Worm (Caenorhabditis elegans) whole organism, young adult: ENCODE measurements around the gene nlp-67.

ENCODE experiments used
- B0035.1 ChIP-seq: sonication (generic microtip); optimal IDR thresholded peaks from 2 replicates; lab custom pipeline; 2016; ENCODE audit warnings: missing genetic modification characterization, mild to moderate bottlenecking, missing compliant biosample characterization, missing genotype, missing genetic modification reagents
- F22D6.2 ChIP-seq: sonication (generic microtip); optimal IDR thresholded peaks from 2 replicates; lab custom pipeline; 2016; ENCODE audit warnings: mild to moderate bottlenecking, missing genetic modification characterization, missing compliant biosample characterization
- K12H6.12 ChIP-seq: fragments of 200-800 bp; sonication (Bioruptor generic); optimal IDR thresholded peaks from 2 replicates; lab custom pipeline; 2018; ENCODE audit warnings: mild to moderate bottlenecking, missing genetic modification characterization, missing compliant biosample characterization
- T26A5.8 ChIP-seq: sonication (generic microtip); optimal IDR thresholded peaks from 2 replicates; lab custom pipeline; 2016; ENCODE audit warnings: missing genetic modification characterization, missing compliant biosample characterization
- Y95B8A.8 ChIP-seq: fragments of 200-800 bp; sonication (Bioruptor generic); IDR thresholded peaks from 2 replicates; pipeline ENCODE4 v1.3.6; 2022; ENCODE audit warnings: missing genetic modification reagents, missing genetic modification characterization, missing compliant biosample characterization
- atf-7 ChIP-seq: sonication (generic microtip); optimal IDR thresholded peaks from 2 replicates; lab custom pipeline; 2017; ENCODE audit warnings: mild to moderate bottlenecking, missing genetic modification characterization, missing compliant biosample characterization
- cebp-1 ChIP-seq, 2 experiments: fragments of 200-800 bp in 1 of 2; sonication (Bioruptor generic) in 1 of 2; sonication (generic microtip) in 1 of 2; IDR thresholded peaks in 1 of 2; optimal IDR thresholded peaks in 1 of 2; 2 replicates each; pipeline versions ENCODE4 v1.3.6 to Lab custom; 2017 to 2022; ENCODE audit warnings: missing compliant biosample characterization in 2 of 2, missing genetic modification characterization in 2 of 2, mild to moderate bottlenecking in 1 of 2, missing genetic modification reagents in 1 of 2, moderate library complexity in 1 of 2
- ceh-79 ChIP-seq: sonication (generic microtip); optimal IDR thresholded peaks from 2 replicates; lab custom pipeline; 2017; ENCODE audit warnings: mild to moderate bottlenecking, missing genetic modification characterization, missing compliant biosample characterization
- die-1 ChIP-seq: sonication (generic microtip); optimal IDR thresholded peaks from 2 replicates; lab custom pipeline; 2016; ENCODE audit warnings: missing genotype, mild to moderate bottlenecking, missing genetic modification characterization, missing compliant biosample characterization
- egrh-3 ChIP-seq: fragments of 200-800 bp; sonication (Bioruptor generic); IDR thresholded peaks from 2 replicates; pipeline ENCODE4 v1.3.6; 2022; ENCODE audit warnings: missing genetic modification reagents, missing genetic modification characterization, missing compliant biosample characterization
- ets-4 ChIP-seq: fragments of 200-800 bp; sonication (Bioruptor generic); optimal IDR thresholded peaks from 2 replicates; lab custom pipeline; 2018; ENCODE audit warnings: mild to moderate bottlenecking, missing genetic modification characterization, missing compliant biosample characterization
- gei-17 ChIP-seq: fragments of 200-800 bp; sonication (Bioruptor generic); optimal IDR thresholded peaks from 2 replicates; lab custom pipeline; 2018; ENCODE audit warnings: mild to moderate bottlenecking, missing genetic modification characterization, missing compliant biosample characterization
- him-1 ChIP-seq: sonication (generic microtip); optimal IDR thresholded peaks from 2 replicates; lab custom pipeline; 2016; ENCODE audit warnings: missing genotype, missing genetic modification reagents, missing genetic modification characterization, missing compliant biosample characterization
- lir-1 ChIP-seq: fragments of 200-800 bp; sonication (Bioruptor generic); conservative IDR thresholded peaks from 2 replicates; pipeline ENCODE4 v1.3.6; 2022; ENCODE audit warnings: missing genetic modification reagents, missing genetic modification characterization, missing compliant biosample characterization
- madf-10 ChIP-seq: sonication (generic microtip); optimal IDR thresholded peaks from 2 replicates; lab custom pipeline; 2016; ENCODE audit warnings: mild to moderate bottlenecking, missing genetic modification characterization, missing compliant biosample characterization
- nfyb-1 ChIP-seq: fragments of 200-800 bp; sonication (Bioruptor generic); IDR thresholded peaks from 2 replicates; pipeline ENCODE4 v1.3.6; 2022; ENCODE audit warnings: missing genetic modification reagents, missing genetic modification characterization, missing compliant biosample characterization
- nhr-120 ChIP-seq: fragments of 200-800 bp; sonication (Bioruptor generic); IDR thresholded peaks from 2 replicates; pipeline ENCODE4 v1.3.6; 2022; ENCODE audit warnings: missing genetic modification characterization, missing compliant biosample characterization
- nhr-80 ChIP-seq: sonication (generic microtip); optimal IDR thresholded peaks from 2 replicates; lab custom pipeline; 2016; ENCODE audit warnings: missing genetic modification characterization, missing compliant biosample characterization
- pbrm-1 ChIP-seq: fragments of 200-800 bp; sonication (Bioruptor generic); IDR thresholded peaks from 2 replicates; pipeline ENCODE4 v1.3.6; 2022; ENCODE audit warnings: missing genetic modification reagents, missing genetic modification characterization, missing compliant biosample characterization
- pha-4 ChIP-seq: fragments of 150-350 bp; sonication (generic microtip); optimal IDR thresholded peaks from 2 replicates; lab custom pipeline; 2014; ENCODE audit warnings: missing biosample characterization, missing genetic modification reagents, missing genetic modification characterization
- snpc-4 ChIP-seq, 5 experiments: fragments of 150-350 bp in 1 of 5; sonication (generic microtip) in 4 of 5; optimal IDR thresholded peaks; 2 replicates each; lab custom pipeline; 2014 to 2018; ENCODE audit warnings: missing genetic modification characterization in 5 of 5, missing biosample characterization in 3 of 5, antibody characterized with exemption in 2 of 5, mild to moderate bottlenecking in 2 of 5, missing compliant biosample characterization in 2 of 5, missing genotype in 2 of 5, moderate library complexity in 2 of 5, missing genetic modification reagents in 1 of 5
- somi-1 ChIP-seq: fragments of 200-800 bp; sonication (Bioruptor generic); optimal IDR thresholded peaks from 2 replicates; lab custom pipeline; 2018; ENCODE audit warnings: mild to moderate bottlenecking, missing genetic modification characterization, missing compliant biosample characterization
- tbx-9 ChIP-seq: sonication (generic microtip); optimal IDR thresholded peaks from 2 replicates; lab custom pipeline; 2016; ENCODE audit warnings: borderline replicate concordance, missing genetic modification characterization, inconsistent platforms, missing compliant biosample characterization
- ztf-25 ChIP-seq: fragments of 200-800 bp; sonication (Bioruptor generic); IDR thresholded peaks from 2 replicates; pipeline ENCODE4 v1.3.6; 2022; ENCODE audit warnings: missing genetic modification reagents, missing genetic modification characterization, missing compliant biosample characterization
- ztf-28 ChIP-seq: fragments of 200-800 bp; sonication (Bioruptor generic); IDR thresholded peaks from 2 replicates; pipeline ENCODE4 v1.3.6; 2022; ENCODE audit warnings: missing genetic modification reagents, missing genetic modification characterization, missing compliant biosample characterization
- ztf-3 ChIP-seq: fragments of 200-800 bp; sonication (Bioruptor generic); optimal IDR thresholded peaks from 2 replicates; lab custom pipeline; 2018; ENCODE audit warnings: mild to moderate bottlenecking, missing genetic modification characterization, missing compliant biosample characterization

Gene nlp-67

ce11 chrX:16157499-16157898 is 26.7 kb upstream of the nlp-67 start (continued):
- no peak for TF ChIP-seq snpc-4 (GFP tag; optimal IDR thresholded peaks at IDR 0.05; lab: Kevin White, UChicago)
- TF ChIP-seq snpc-4 (tag; optimal IDR thresholded peaks at IDR 0.05; lab: Kevin White, UChicago): peak in 3 of 4 experiments; percentile 1 to 66 (median 56)
- TF ChIP-seq atf-7 (tag; lab: Kevin White, UChicago): no peak
- TF ChIP-seq Y95B8A.8 (GFP tag; lab: Robert Waterston, UW): no peak
- no peak for TF ChIP-seq madf-10 (tag; lab: Kevin White, UChicago)
- no peak for TF ChIP-seq lir-1 (GFP tag; lab: Robert Waterston, UW)
- TF ChIP-seq, all 124 proteins: peak for 5

- TF ChIP-seq ets-4 (GFP tag; lab: Kevin White, UChicago): no peak
- no peak for TF ChIP-seq somi-1 (GFP tag; lab: Kevin White, UChicago)
- no peak for TF ChIP-seq nhr-120 (GFP tag; lab: Robert Waterston, UW)
- TF ChIP-seq cebp-1 (GFP tag; IDR thresholded peaks at IDR 0.05; lab: Robert Waterston, UW): peak; percentile 85
- peak; percentile 88 for TF ChIP-seq cebp-1 (tag; optimal IDR thresholded peaks at IDR 0.05; lab: Kevin White, UChicago)
- TF ChIP-seq ztf-3 (GFP tag; lab: Kevin White, UChicago): no peak
- no peak for TF ChIP-seq ztf-25 (GFP tag; lab: Robert Waterston, UW)
- TF ChIP-seq F22D6.2 (tag; lab: Kevin White, UChicago): no peak
- no peak for TF ChIP-seq B0035.1 (tag; lab: Kevin White, UChicago)
- no peak for TF ChIP-seq him-1 (tag; lab: Kevin White, UChicago)
- TF ChIP-seq die-1 (tag; lab: Kevin White, UChicago): no peak
- no peak for TF ChIP-seq egrh-3 (GFP tag; lab: Robert Waterston, UW)
- no peak for TF ChIP-seq ceh-79
- peak; percentile 43 for TF ChIP-seq nhr-80 (tag; lab: Kevin White, UChicago)
- no peak for TF ChIP-seq tbx-9
Observed at ce11 chrX:16159359-16159758, 24.8 kb upstream of the nlp-67 start.

- TF ChIP-seq nhr-80 (tag; lab: Kevin White, UChicago): peak; percentile 34
- no peak for TF ChIP-seq K12H6.12 (tag; lab: Kevin White, UChicago)
Observed at ce11 chrX:16160924-16161323, 23.2 kb upstream of the nlp-67 start.

ce11 chrX:16163402-16163801 is 20.8 kb upstream of the nlp-67 start, which contains the start of gene F09C8.1:
Gene F09C8.1 (minus strand): TSS chrX:16163524.
- peak; percentile 38 for TF ChIP-seq pha-4 (tag; lab: Kevin White, UChicago)
- no peak for TF ChIP-seq gei-17 (GFP tag; lab: Kevin White, UChicago)
- TF ChIP-seq atf-7 (tag; lab: Kevin White, UChicago): peak; percentile 4
- no peak for TF ChIP-seq nfyb-1 (GFP tag; lab: Robert Waterston, UW)
- peak; percentile 91 for TF ChIP-seq nhr-80 (tag; lab: Kevin White, UChicago)
- no peak for TF ChIP-seq ztf-25 (GFP tag; lab: Robert Waterston, UW)
- peak; percentile 29 for TF ChIP-seq ets-4 (GFP tag; lab: Kevin White, UChicago)
- TF ChIP-seq, all 124 proteins: peak for 4

- TF ChIP-seq K12H6.12 (tag; lab: Kevin White, UChicago) (no peak), nhr-80 (tag; lab: Kevin White, UChicago) (peak; percentile 48)
Observed at ce11 chrX:16166484-16166883, 17.7 kb upstream of the nlp-67 start.

ce11 chrX:16166994-16167393 is 17.2 kb upstream of the nlp-67 start:
- TF ChIP-seq nhr-120 (GFP tag; lab: Robert Waterston, UW) (no peak), snpc-4 (GFP tag; optimal IDR thresholded peaks at IDR 0.05; lab: Kevin White, UChicago) (no peak), snpc-4 (tag; optimal IDR thresholded peaks at IDR 0.05; lab: Kevin White, UChicago) (peak in 2 of 4 experiments; percentile 80 to 85), T26A5.8 (tag; lab: Kevin White, UChicago) (no peak), pbrm-1 (0 out of 2 replicates have a peak, but pooled peaks have one; percentile 21), ztf-28 (GFP tag; lab: Robert Waterston, UW) (no peak)
